Fruit fly (Drosophila melanogaster) Kc167 (cell line): ENCODE measurements around the gene CG5071.

Experiments used
- Myc ChIP-seq: fragments of >200 bp; optimal IDR thresholded peaks from 2 replicates; lab custom pipeline; 2017; ENCODE audit warnings: missing external identifiers
- h ChIP-seq: fragments of >200 bp; optimal IDR thresholded peaks from 3 replicates; lab custom pipeline; 2018; ENCODE audit warnings: missing external identifiers
- insv ChIP-seq: fragments of >200 bp; optimal IDR thresholded peaks from 3 replicates; lab custom pipeline; 2018; ENCODE audit warnings: missing external identifiers
- psq ChIP-seq: fragments of >200 bp; optimal IDR thresholded peaks from 2 replicates; lab custom pipeline; 2017; ENCODE audit warnings: missing external identifiers

DNA sequence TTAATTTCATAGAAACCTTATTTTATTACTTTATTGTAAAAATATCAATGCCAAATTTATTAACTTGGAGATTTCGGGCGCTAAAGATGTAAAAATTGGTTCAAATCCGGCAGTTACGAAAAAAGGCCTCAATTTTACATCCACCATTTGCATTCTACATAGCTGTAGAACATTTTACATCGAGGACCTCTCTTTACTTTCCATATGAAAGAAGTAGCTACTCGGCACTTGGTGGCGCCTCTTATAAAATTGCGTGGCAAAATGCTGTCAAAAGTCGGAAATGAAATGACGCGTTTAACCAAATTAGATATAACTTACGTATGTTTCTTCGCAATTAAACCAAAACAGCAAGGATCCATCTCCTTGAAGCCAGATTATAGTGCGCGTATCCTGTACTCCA lies 26.7 kb upstream of the CG5071 start:
- TF ChIP-seq insv (lab: Kevin White, UChicago): no peak
- TF ChIP-seq h (lab: Kevin White, UChicago): no peak
- TF ChIP-seq Myc (lab: Kevin White, UChicago): no peak
- TF ChIP-seq psq: no peak
